Fruit fly (Drosophila melanogaster): ENCODE data around the gene CG17154.

- TF ChIP-seq CG11617 (GFP tag; optimal IDR thresholded peaks at IDR 0.05), result no peak
- TF ChIP-seq kay (GFP tag; ENCODE audit: borderline replicate concordance), result no peak
- no peak for TF ChIP-seq Mnt (GFP tag; optimal IDR thresholded peaks at IDR 0.05)
- no peak for TF ChIP-seq cic (GFP tag; optimal IDR thresholded peaks at IDR 0.05)
Measured at dm6 chr3L:12079319-12079933, 9.0 kb upstream of the CG17154 start.
